Fruit fly (Drosophila melanogaster) whole organism, prepupa: ENCODE measurements around the gene CHES-1-like.

Experiments
- Blimp-1 ChIP-seq: fragments of 200-800 bp; sonication (Bioruptor generic); optimal IDR thresholded peaks from 3 replicates; lab custom pipeline; 2017; ENCODE audit warnings: missing biosample characterization, missing genetic modification characterization, mild to moderate bottlenecking, moderate library complexity, missing genetic modification reagents
- CG11902 ChIP-seq: fragments of 200-800 bp; sonication (Bioruptor generic); optimal IDR thresholded peaks from 3 replicates; lab custom pipeline; 2016; ENCODE audit warnings: missing biosample characterization, missing genetic modification characterization
- CG32006 ChIP-seq: fragments of 200-800 bp; sonication (Bioruptor generic); optimal IDR thresholded peaks from 3 replicates; lab custom pipeline; 2017; ENCODE audit warnings: missing biosample characterization, mild to moderate bottlenecking, missing genetic modification characterization
- CG34406 ChIP-seq: fragments of 200-800 bp; sonication (Bioruptor generic); optimal IDR thresholded peaks from 3 replicates; lab custom pipeline; 2016; ENCODE audit warnings: missing biosample characterization, missing genetic modification characterization
- CG7368 ChIP-seq: fragments of 200-800 bp; sonication (Bioruptor generic); optimal IDR thresholded peaks from 3 replicates; lab custom pipeline; 2016; ENCODE audit warnings: missing biosample characterization, missing genetic modification characterization
- Hr38 ChIP-seq: sonication (Bioruptor generic); optimal IDR thresholded peaks from 2 replicates; lab custom pipeline; 2016; ENCODE audit warnings: missing biosample characterization, missing genetic modification characterization
- Smox ChIP-seq: fragments of 200-800 bp; sonication (Bioruptor generic); optimal IDR thresholded peaks from 3 replicates; lab custom pipeline; 2016; ENCODE audit warnings: missing biosample characterization, missing genetic modification characterization
- Sox102F ChIP-seq: fragments of 200-800 bp; sonication (Bioruptor generic); optimal IDR thresholded peaks from 2 replicates; lab custom pipeline; 2016; ENCODE audit warnings: missing biosample characterization, mild to moderate bottlenecking, missing genetic modification characterization
- Sox15 ChIP-seq: fragments of 200-800 bp; sonication (Bioruptor generic); optimal IDR thresholded peaks from 3 replicates; lab custom pipeline; 2016; ENCODE audit warnings: missing biosample characterization, missing genetic modification characterization
- achi ChIP-seq: fragments of 200-800 bp; sonication (Bioruptor generic); optimal IDR thresholded peaks from 3 replicates; lab custom pipeline; 2016; ENCODE audit warnings: missing biosample characterization, missing genetic modification characterization
- dac ChIP-seq: fragments of 200-800 bp; sonication (Bioruptor generic); optimal IDR thresholded peaks from 2 replicates; lab custom pipeline; 2017; ENCODE audit warnings: missing biosample characterization, mild to moderate bottlenecking, missing genetic modification characterization
- fd85E ChIP-seq: fragments of 200-800 bp; sonication (Bioruptor generic); optimal IDR thresholded peaks from 3 replicates; lab custom pipeline; 2016; ENCODE audit warnings: missing biosample characterization, missing genetic modification characterization
- fkh ChIP-seq: fragments of 200-800 bp; sonication (Bioruptor generic); optimal IDR thresholded peaks from 3 replicates; lab custom pipeline; 2017; ENCODE audit warnings: missing biosample characterization, mild to moderate bottlenecking, missing genetic modification characterization, moderate library complexity
- vri ChIP-seq: fragments of 200-800 bp; sonication (Bioruptor generic); optimal IDR thresholded peaks from 3 replicates; lab custom pipeline; 2016; ENCODE audit warnings: missing biosample characterization, mild to moderate bottlenecking, missing genetic modification characterization

DNA sequence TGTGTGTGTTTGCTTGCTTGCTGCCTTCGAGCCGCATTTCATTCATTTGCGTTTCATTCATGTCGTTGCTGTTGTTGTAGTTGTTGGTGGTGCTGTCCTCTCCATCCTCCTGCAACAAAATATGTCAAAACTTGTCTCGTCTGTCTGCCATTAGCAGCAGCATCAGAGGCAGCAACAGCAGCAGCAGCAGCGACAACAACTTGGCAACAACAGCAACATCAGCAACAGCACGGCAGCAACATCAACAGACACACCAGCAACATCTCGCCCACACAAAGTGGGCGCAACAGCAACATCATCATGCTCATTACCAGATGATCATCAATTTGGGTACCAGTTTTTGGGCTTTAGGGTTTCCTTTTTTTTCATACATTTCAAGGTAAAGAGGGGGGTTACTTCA lies 76.1 kb downstream of the CHES-1-like start:
- no peak for TF ChIP-seq CG11902 (GFP tag; lab: Kevin White, UChicago)
- TF ChIP-seq CG7368 (GFP tag; lab: Kevin White, UChicago): no peak
- no peak for TF ChIP-seq achi (GFP tag; lab: Kevin White, UChicago)
- no peak for TF ChIP-seq vri (GFP tag; lab: Kevin White, UChicago)
- no peak for TF ChIP-seq Hr38 (GFP tag; lab: Kevin White, UChicago)
- TF ChIP-seq Sox15 (GFP tag; lab: Kevin White, UChicago): no peak
- no peak for TF ChIP-seq Smox (GFP tag; lab: Kevin White, UChicago)
- no peak for TF ChIP-seq CG32006 (GFP tag; lab: Kevin White, UChicago)
- no peak for TF ChIP-seq Sox102F (GFP tag; lab: Kevin White, UChicago)
- TF ChIP-seq fkh: no peak
- TF ChIP-seq dac (GFP tag; lab: Kevin White, UChicago): no peak
- no peak for TF ChIP-seq CG34406
- no peak for TF ChIP-seq fd85E (GFP tag; lab: Kevin White, UChicago)
- TF ChIP-seq Blimp-1 (GFP tag; lab: Kevin White, UChicago): no peak
